Fruit fly (Drosophila melanogaster) whole organism, prepupa: ENCODE measurements around the gene CG6733.

ENCODE experiments used
- Blimp-1 ChIP-seq: fragments of 200-800 bp; sonication (Bioruptor generic); optimal IDR thresholded peaks from 3 replicates; lab custom pipeline; 2017; ENCODE audit warnings: missing biosample characterization, missing genetic modification characterization, mild to moderate bottlenecking, moderate library complexity, missing genetic modification reagents
- CG11294 ChIP-seq: fragments of 200-800 bp; sonication (Bioruptor generic); IDR thresholded peaks from 2 replicates; pipeline ENCODE4 v1.3.6; 2022; ENCODE audit warnings: missing biosample characterization, missing genetic modification characterization
- CG11762 ChIP-seq: fragments of 200-800 bp; sonication (Bioruptor generic); optimal IDR thresholded peaks from 3 replicates; lab custom pipeline; 2016; ENCODE audit warnings: missing biosample characterization, missing genetic modification characterization; ENCODE audit not compliant: insufficient read depth
- CG11902 ChIP-seq: fragments of 200-800 bp; sonication (Bioruptor generic); optimal IDR thresholded peaks from 3 replicates; lab custom pipeline; 2016; ENCODE audit warnings: missing biosample characterization, missing genetic modification characterization
- CG1621 ChIP-seq: fragments of 200-800 bp; sonication (Bioruptor generic); optimal IDR thresholded peaks from 3 replicates; lab custom pipeline; 2018; ENCODE audit warnings: missing biosample characterization, mild to moderate bottlenecking, missing genetic modification characterization
- CG34406 ChIP-seq: fragments of 200-800 bp; sonication (Bioruptor generic); optimal IDR thresholded peaks from 3 replicates; lab custom pipeline; 2016; ENCODE audit warnings: missing biosample characterization, missing genetic modification characterization
- CG6276 ChIP-seq: fragments of 200-800 bp; sonication (Bioruptor generic); optimal IDR thresholded peaks from 2 replicates; lab custom pipeline; 2017; ENCODE audit warnings: missing biosample characterization, mild to moderate bottlenecking, missing genetic modification characterization
- CG6792 ChIP-seq: fragments of 200-800 bp; sonication (Bioruptor generic); optimal IDR thresholded peaks from 3 replicates; lab custom pipeline; 2016; ENCODE audit warnings: missing biosample characterization, missing genetic modification characterization
- CG6854 ChIP-seq: fragments of 200-800 bp; sonication (Bioruptor generic); optimal IDR thresholded peaks from 2 replicates; lab custom pipeline; 2017; ENCODE audit warnings: missing biosample characterization, mild to moderate bottlenecking, missing genetic modification characterization
- CG7368 ChIP-seq: fragments of 200-800 bp; sonication (Bioruptor generic); optimal IDR thresholded peaks from 3 replicates; lab custom pipeline; 2016; ENCODE audit warnings: missing biosample characterization, missing genetic modification characterization
- CG8119 ChIP-seq: fragments of 200-800 bp; sonication (Bioruptor generic); IDR thresholded peaks from 3 replicates; pipeline ENCODE4 v1.3.6; 2022; ENCODE audit warnings: missing biosample characterization, missing genetic modification characterization
- CG8319 ChIP-seq: fragments of 200-800 bp; sonication (Bioruptor generic); optimal IDR thresholded peaks from 3 replicates; lab custom pipeline; 2016; ENCODE audit warnings: missing biosample characterization, missing genetic modification characterization
- CG8632 ChIP-seq: fragments of 200-800 bp; sonication (Bioruptor generic); optimal IDR thresholded peaks from 3 replicates; lab custom pipeline; 2016; ENCODE audit warnings: missing biosample characterization, missing genetic modification characterization
- CG9139 ChIP-seq: fragments of 200-800 bp; sonication (Bioruptor generic); optimal IDR thresholded peaks from 3 replicates; lab custom pipeline; 2017; ENCODE audit warnings: missing biosample characterization, mild to moderate bottlenecking, missing genetic modification characterization
- Eip75B ChIP-seq: fragments of 200-800 bp; sonication (Bioruptor generic); optimal IDR thresholded peaks from 3 replicates; lab custom pipeline; 2016; ENCODE audit warnings: missing biosample characterization, missing genetic modification characterization
- Eip93F ChIP-seq: fragments of 200-800 bp; sonication (Bioruptor generic); optimal IDR thresholded peaks from 2 replicates; lab custom pipeline; 2016; ENCODE audit warnings: missing biosample characterization, mild to moderate bottlenecking, missing genetic modification characterization
- Ets21C ChIP-seq: fragments of 200-800 bp; sonication (Bioruptor generic); optimal IDR thresholded peaks from 3 replicates; lab custom pipeline; 2016; ENCODE audit warnings: missing biosample characterization, missing genetic modification characterization
- Ets96B ChIP-seq: fragments of 200-800 bp; optimal IDR thresholded peaks from 2 replicates; lab custom pipeline; 2019; ENCODE audit warnings: missing biosample characterization, mild to moderate bottlenecking, missing genetic modification characterization, moderate library complexity
- Gug ChIP-seq: fragments of 200-800 bp; sonication (Bioruptor generic); IDR thresholded peaks from 2 replicates; pipeline ENCODE4 v1.3.6; 2022; ENCODE audit warnings: missing biosample characterization, missing genetic modification characterization
- Hr38 ChIP-seq: sonication (Bioruptor generic); optimal IDR thresholded peaks from 2 replicates; lab custom pipeline; 2016; ENCODE audit warnings: missing biosample characterization, missing genetic modification characterization
- Hr39 ChIP-seq: fragments of 200-800 bp; sonication (Bioruptor generic); optimal IDR thresholded peaks from 2 replicates; lab custom pipeline; 2016; ENCODE audit warnings: missing biosample characterization, missing genetic modification characterization
- Hr4 ChIP-seq: fragments of 200-800 bp; sonication (Bioruptor generic); optimal IDR thresholded peaks from 3 replicates; lab custom pipeline; 2016; ENCODE audit warnings: missing biosample characterization, missing genetic modification characterization
- Lpt ChIP-seq: fragments of 200-800 bp; sonication (Bioruptor generic); optimal IDR thresholded peaks from 3 replicates; lab custom pipeline; 2016; ENCODE audit warnings: missing biosample characterization, missing genetic modification characterization
- Met ChIP-seq: fragments of 200-800 bp; sonication (Bioruptor generic); optimal IDR thresholded peaks from 3 replicates; lab custom pipeline; 2016; ENCODE audit warnings: missing biosample characterization, missing genetic modification characterization
- OdsH ChIP-seq: fragments of 200-800 bp; sonication (Bioruptor generic); optimal IDR thresholded peaks from 3 replicates; lab custom pipeline; 2016; ENCODE audit warnings: missing biosample characterization, missing genetic modification characterization
- Sox14 ChIP-seq: fragments of 200-800 bp; sonication (Bioruptor generic); optimal IDR thresholded peaks from 3 replicates; lab custom pipeline; 2016; ENCODE audit warnings: missing biosample characterization, missing genetic modification characterization
- Sox15 ChIP-seq: fragments of 200-800 bp; sonication (Bioruptor generic); optimal IDR thresholded peaks from 3 replicates; lab custom pipeline; 2016; ENCODE audit warnings: missing biosample characterization, missing genetic modification characterization
- acj6 ChIP-seq: fragments of 200-800 bp; sonication (Bioruptor generic); optimal IDR thresholded peaks from 3 replicates; lab custom pipeline; 2016; ENCODE audit warnings: missing biosample characterization, missing genetic modification characterization
- dsx ChIP-seq: fragments of 200-800 bp; optimal IDR thresholded peaks from 3 replicates; lab custom pipeline; 2019; ENCODE audit warnings: missing biosample characterization, mild to moderate bottlenecking, missing genetic modification characterization, moderate library complexity; ENCODE audit not compliant: poor library complexity, severe bottlenecking
- eg ChIP-seq: fragments of 200-800 bp; sonication (Bioruptor generic); IDR thresholded peaks from 3 replicates; pipeline ENCODE4 v1.3.6; 2022; ENCODE audit warnings: missing biosample characterization, missing genetic modification characterization
- esn ChIP-seq: fragments of 200-800 bp; sonication (Bioruptor generic); optimal IDR thresholded peaks from 2 replicates; lab custom pipeline; 2016; ENCODE audit warnings: missing biosample characterization, mild to moderate bottlenecking, missing genetic modification characterization, moderate library complexity
- fd59A ChIP-seq: fragments of 200-800 bp; sonication (Bioruptor generic); optimal IDR thresholded peaks from 2 replicates; lab custom pipeline; 2017; ENCODE audit warnings: missing biosample characterization, mild to moderate bottlenecking, missing genetic modification characterization, missing genetic modification reagents
- fkh ChIP-seq: fragments of 200-800 bp; sonication (Bioruptor generic); optimal IDR thresholded peaks from 3 replicates; lab custom pipeline; 2017; ENCODE audit warnings: missing biosample characterization, mild to moderate bottlenecking, missing genetic modification characterization, moderate library complexity
- lz ChIP-seq: fragments of 200-800 bp; sonication (Bioruptor generic); optimal IDR thresholded peaks from 3 replicates; lab custom pipeline; 2016; ENCODE audit warnings: missing biosample characterization, missing genetic modification characterization
- net ChIP-seq: fragments of 200-800 bp; sonication (Bioruptor generic); optimal IDR thresholded peaks from 3 replicates; lab custom pipeline; 2016; ENCODE audit warnings: missing biosample characterization, missing genetic modification characterization
- pdm3 ChIP-seq: fragments of 200-800 bp; sonication (Bioruptor generic); optimal IDR thresholded peaks from 3 replicates; lab custom pipeline; 2016; ENCODE audit warnings: missing biosample characterization, missing genetic modification characterization
- spab ChIP-seq: fragments of 200-800 bp; sonication (Bioruptor generic); optimal IDR thresholded peaks from 2 replicates; lab custom pipeline; 2017; ENCODE audit warnings: missing biosample characterization, mild to moderate bottlenecking, missing genetic modification characterization, missing genetic modification reagents
- ss ChIP-seq, 2 experiments: fragments of 200-800 bp; sonication (Bioruptor generic); optimal IDR thresholded peaks; 2 replicates in 1 of 2; 3 replicates in 1 of 2; lab custom pipeline; 2017 to 2018; ENCODE audit warnings: mild to moderate bottlenecking in 2 of 2, missing biosample characterization in 2 of 2, missing genetic modification characterization in 2 of 2, moderate library complexity in 1 of 2
- svp ChIP-seq: fragments of 200-800 bp; sonication (Bioruptor generic); peaks from one replicate; lab custom pipeline; 2016; ENCODE audit warnings: missing biosample characterization, missing genetic modification characterization
- topi ChIP-seq: fragments of 200-800 bp; sonication (Bioruptor generic); optimal IDR thresholded peaks from 3 replicates; lab custom pipeline; 2016; ENCODE audit warnings: missing biosample characterization, missing genetic modification characterization
- vri ChIP-seq: fragments of 200-800 bp; sonication (Bioruptor generic); optimal IDR thresholded peaks from 3 replicates; lab custom pipeline; 2016; ENCODE audit warnings: missing biosample characterization, mild to moderate bottlenecking, missing genetic modification characterization

CG6733 gene

dm6 chr3R:23048690-23049118 lies 48.8 kb upstream of the CG6733 start (continued):
- TF ChIP-seq CG11294 (GFP tag; lab: Robert Waterston, UW) = peak; percentile 60
- TF ChIP-seq fd59A (GFP tag; lab: Kevin White, UChicago) = peak; percentile 73
- TF ChIP-seq CG6854 (GFP tag; lab: Kevin White, UChicago) = peak; percentile 7
- TF ChIP-seq Lpt (GFP tag; lab: Kevin White, UChicago) = peak; percentile 78
- no peak for TF ChIP-seq Hr38
- peak; percentile 92 for TF ChIP-seq CG8119 (GFP tag; lab: Robert Waterston, UW)
- peak; percentile 74 for TF ChIP-seq Sox15 (GFP tag; lab: Kevin White, UChicago)
- TF ChIP-seq Ets96B (tag; lab: Kevin White, UChicago) = peak; percentile 83
- peak; percentile 89 for TF ChIP-seq topi (GFP tag; lab: Kevin White, UChicago)
- TF ChIP-seq CG11902 (GFP tag; lab: Kevin White, UChicago) = peak; percentile 74
- peak; percentile 91 for TF ChIP-seq Met (GFP tag; lab: Kevin White, UChicago)
- peak; percentile 85 for TF ChIP-seq CG6276 (GFP tag; lab: Kevin White, UChicago)
- peak; percentile 78 for TF ChIP-seq spab (GFP tag; lab: Kevin White, UChicago)
- TF ChIP-seq CG1621 = peak; percentile 20
- TF ChIP-seq CG6792 (GFP tag; lab: Kevin White, UChicago) = peak; percentile 88
- TF ChIP-seq CG7368 (GFP tag; lab: Kevin White, UChicago) = peak; percentile 74
- peak; percentile 89 for TF ChIP-seq OdsH (GFP tag; lab: Kevin White, UChicago)
- peak; percentile 74 for TF ChIP-seq Ets21C
- TF ChIP-seq ss (GFP tag; optimal IDR thresholded peaks at IDR 0.05; lab: Kevin White, UChicago) = peak; percentile 62 to 71
- peak; percentile 72 for TF ChIP-seq Blimp-1 (GFP tag; lab: Kevin White, UChicago)

DNA sequence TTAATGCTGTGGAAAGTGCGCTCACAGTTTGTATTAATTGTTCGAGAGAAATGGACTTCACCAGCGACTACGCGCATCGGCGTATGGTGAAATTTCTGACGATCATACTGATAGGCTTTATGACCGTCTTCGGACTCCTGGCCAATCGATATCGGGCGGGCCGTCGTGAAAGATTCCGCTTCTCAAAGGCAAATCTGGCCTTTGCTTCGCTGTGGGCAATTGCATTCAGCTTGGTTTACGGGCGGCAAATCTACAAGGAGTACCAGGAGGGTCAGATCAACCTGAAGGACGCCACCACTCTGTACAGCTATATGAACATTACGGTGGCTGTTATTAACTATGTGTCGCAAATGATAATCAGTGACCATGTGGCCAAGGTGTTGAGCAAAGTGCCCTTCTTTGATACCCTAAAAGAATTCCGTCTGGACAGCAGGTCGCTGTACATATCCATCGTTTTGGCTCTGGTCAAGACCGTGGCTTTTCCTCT lies 45.8 kb upstream of the CG6733 start, which contains the start of gene Gr94a:
Gene Gr94a (plus strand): TSS at position 51 of the 487 bp plus-strand sequence.
- TF ChIP-seq lz (GFP tag; lab: Kevin White, UChicago) (no peak), CG11762 (GFP tag; lab: Kevin White, UChicago) (no peak)
- TF ChIP-seq, all 60 proteins: peak for 0

dm6 chr3R:23053135-23053730 lies 44.3 kb upstream of the CG6733 start:
- TF ChIP-seq spab (GFP tag; lab: Kevin White, UChicago) (no peak), Ets21C (no peak), Eip93F (GFP tag; lab: Kevin White, UChicago) (no peak), Ets96B (tag; lab: Kevin White, UChicago) (no peak), svp (GFP tag; lab: Kevin White, UChicago) (no peak), Hr4 (GFP tag; lab: Kevin White, UChicago) (no peak), acj6 (GFP tag; lab: Kevin White, UChicago) (no peak), Gug (no peak), ss (GFP tag; optimal IDR thresholded peaks at IDR 0.05; lab: Kevin White, UChicago) (no peak), Blimp-1 (GFP tag; lab: Kevin White, UChicago) (no peak), CG7368 (GFP tag; lab: Kevin White, UChicago) (no peak), topi (GFP tag; lab: Kevin White, UChicago) (no peak)

DNA sequence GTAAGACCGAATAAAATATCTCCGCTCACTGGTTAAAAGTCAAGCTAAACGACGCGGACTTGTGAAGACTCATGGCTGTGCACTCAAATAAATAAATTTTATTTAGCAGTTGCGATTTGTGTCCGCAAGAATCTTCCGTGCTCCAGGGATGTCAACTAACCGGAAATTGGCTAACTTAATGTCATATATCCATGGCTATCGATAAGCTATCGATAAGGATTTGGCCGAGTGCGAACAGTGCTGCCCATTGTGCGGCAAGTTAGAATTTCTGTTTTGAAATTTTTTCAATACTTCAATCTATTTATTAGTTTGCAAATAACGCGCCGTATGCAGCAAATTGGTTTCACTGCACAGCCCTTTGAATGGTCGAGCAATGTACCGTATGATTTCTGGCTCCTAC lies 43.6 kb upstream of the CG6733 start, which contains the start of gene p53:
Gene p53 (minus strand): TSS at position 147 of the 400 bp plus-strand sequence.
- TF ChIP-seq Eip75B (GFP tag; lab: Kevin White, UChicago) (no peak), dsx (no peak), esn (GFP tag; lab: Kevin White, UChicago) (peak; percentile 70), Sox14 (GFP tag; lab: Kevin White, UChicago) (peak; percentile 33), CG11762 (GFP tag; lab: Kevin White, UChicago) (peak; percentile 16), acj6 (GFP tag; lab: Kevin White, UChicago) (peak; percentile 62), CG8319 (GFP tag; lab: Kevin White, UChicago) (peak; percentile 39), Hr39 (peak; percentile 63), topi (GFP tag; lab: Kevin White, UChicago) (peak; percentile 63), CG6854 (GFP tag; lab: Kevin White, UChicago) (peak; percentile 67), svp (GFP tag; lab: Kevin White, UChicago) (peak; percentile 70), fkh (GFP tag; lab: Kevin White, UChicago) (peak; percentile 42), Ets21C (no peak), CG8632 (GFP tag; lab: Kevin White, UChicago) (peak; percentile 3), CG7368 (GFP tag; lab: Kevin White, UChicago) (peak; percentile 27), Eip93F (GFP tag; lab: Kevin White, UChicago) (no peak), vri (GFP tag; lab: Kevin White, UChicago) (peak; percentile 45), Ets96B (tag; lab: Kevin White, UChicago) (no peak), eg (GFP tag; lab: Robert Waterston, UW) (peak; percentile 49; the same call in 1 of the 3 replicates), CG1621 (peak; percentile 50), Met (GFP tag; lab: Kevin White, UChicago) (peak; percentile 66), net (GFP tag; lab: Kevin White, UChicago) (peak; percentile 37), CG34406 (GFP tag; lab: Kevin White, UChicago) (peak; percentile 46), pdm3 (GFP tag; lab: Kevin White, UChicago) (no peak), CG9139 (GFP tag; lab: Kevin White, UChicago) (peak; percentile 25), Gug (no peak)
